Worm (Caenorhabditis elegans) whole organism, midembryonic: Measurements from ENCODE around the gene Y38F1A.7.
"Not testable (repeated sequence)": the region's sequence is repeated elsewhere in the genome, so short reads cannot be mapped to it uniquely, and the experiment has no call there.

ENCODE experiments used
- klf-2 ChIP-seq: fragments of 200-800 bp; sonication (Bioruptor generic); conservative IDR thresholded peaks from 2 replicates; pipeline ENCODE4 v1.3.6; 2022; ENCODE audit warnings: missing genetic modification reagents, missing genetic modification characterization, missing compliant biosample characterization
- ref-1 ChIP-seq: fragments of 200-800 bp; sonication (Bioruptor generic); conservative IDR thresholded peaks from 2 replicates; pipeline ENCODE4 v1.3.6; 2022; ENCODE audit warnings: missing genetic modification reagents, missing genetic modification characterization, missing compliant biosample characterization

DNA sequence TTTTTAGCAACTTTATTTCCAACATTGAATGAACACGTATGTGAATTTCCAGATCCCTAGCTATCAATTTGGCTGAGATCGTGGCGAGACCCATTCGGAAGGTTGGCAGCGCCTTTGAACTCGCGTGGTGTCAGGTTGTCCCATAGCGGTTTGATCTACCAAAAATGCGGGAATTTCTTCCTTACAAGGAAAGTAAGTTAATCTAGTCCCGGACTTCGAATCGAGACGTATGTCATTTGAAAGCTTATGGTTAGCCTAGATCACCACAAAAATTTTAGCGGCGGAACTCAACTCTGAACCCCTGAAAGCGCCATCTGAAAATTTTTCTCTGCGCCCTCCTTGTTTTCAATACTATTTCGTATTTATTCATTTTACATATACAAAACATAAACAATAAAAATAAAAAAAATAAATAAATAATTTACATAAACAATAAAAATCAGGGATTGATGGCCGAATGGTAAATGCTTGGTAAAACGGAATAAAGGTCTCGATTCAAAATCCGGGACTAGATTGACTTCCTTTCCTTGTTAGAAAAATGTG is 34.1 kb upstream of the Y38F1A.7 start, which contains the start of gene F18A11.2:
- not testable (repeated sequence) for TF ChIP-seq klf-2, ref-1
